Fruit fly (Drosophila melanogaster): Measurements from ENCODE around the gene htk.

- TF ChIP-seq fd96Ca (GFP tag; IDR thresholded peaks at IDR 0.05) = no peak
- TF ChIP-seq CG9948 (tag; optimal IDR thresholded peaks at IDR 0.05) = no peak
- TF ChIP-seq CG10348 (GFP tag; IDR thresholded peaks at IDR 0.05) = no peak
- no peak for TF ChIP-seq Pif1A (GFP tag; optimal IDR thresholded peaks at IDR 0.05)
- TF ChIP-seq Ets98B (GFP tag; IDR thresholded peaks at IDR 0.05) = no peak
- TF ChIP-seq CG4496 (GFP tag; IDR thresholded peaks at IDR 0.05) = no peak
- TF ChIP-seq CG17806 (tag; optimal IDR thresholded peaks at IDR 0.05) = no peak
- TF ChIP-seq Snoo (tag; optimal IDR thresholded peaks at IDR 0.05) = no peak
- TF ChIP-seq gl (tag; optimal IDR thresholded peaks at IDR 0.05) = no peak
Measured at dm6 chrX:18863748-18864482, 20.5 kb downstream of the htk start, which contains the start of the genes CG7326 and Dora.

Data from whole organism, pupa.